Worm (Caenorhabditis elegans) whole organism, L4/young adult: Measurements from ENCODE around the gene K09E9.1.

Source experiments
- W03F9.2 ChIP-seq: fragments of 150-350 bp; optimal IDR thresholded peaks from 2 replicates; lab custom pipeline; 2014; ENCODE audit warnings: missing biosample characterization, missing genetic modification characterization
- him-1 ChIP-seq: sonication (generic microtip); optimal IDR thresholded peaks from 2 replicates; lab custom pipeline; 2016; ENCODE audit warnings: missing genotype, missing genetic modification reagents, missing genetic modification characterization, missing compliant biosample characterization

- TF ChIP-seq him-1 (tag; lab: Kevin White, UChicago) (no peak), W03F9.2 (tag; lab: Kevin White, UChicago) (no peak)
These were observed 10.6 kb upstream of the K09E9.1 start for ce11 chrX:15609698-15610097.
